Fruit fly (Drosophila melanogaster) whole organism, prepupa: Measurements from ENCODE around the gene COX7A.
A peak's percentile ranks its signal among the peaks of the same experiment; 100 is the strongest.

Experiments
- CG10631 ChIP-seq: fragments of 200-800 bp; sonication (Bioruptor generic); optimal IDR thresholded peaks from 2 replicates; lab custom pipeline; 2016; ENCODE audit warnings: missing biosample characterization, missing genetic modification characterization
- CG10669 ChIP-seq: fragments of 200-800 bp; sonication (Bioruptor generic); optimal IDR thresholded peaks from 3 replicates; lab custom pipeline; 2018; ENCODE audit warnings: missing biosample characterization, mild to moderate bottlenecking, missing genetic modification characterization, moderate library complexity
- CG11762 ChIP-seq: fragments of 200-800 bp; sonication (Bioruptor generic); optimal IDR thresholded peaks from 3 replicates; lab custom pipeline; 2016; ENCODE audit warnings: missing biosample characterization, missing genetic modification characterization; ENCODE audit not compliant: insufficient read depth
- CG11902 ChIP-seq: fragments of 200-800 bp; sonication (Bioruptor generic); optimal IDR thresholded peaks from 3 replicates; lab custom pipeline; 2016; ENCODE audit warnings: missing biosample characterization, missing genetic modification characterization
- CG15336 ChIP-seq: fragments of 200-800 bp; sonication (Bioruptor generic); IDR thresholded peaks from 2 replicates; pipeline ENCODE4 v1.3.6; 2022; ENCODE audit warnings: missing biosample characterization, missing genetic modification characterization
- CG1621 ChIP-seq: fragments of 200-800 bp; sonication (Bioruptor generic); optimal IDR thresholded peaks from 3 replicates; lab custom pipeline; 2018; ENCODE audit warnings: missing biosample characterization, mild to moderate bottlenecking, missing genetic modification characterization
- CG16779 ChIP-seq: fragments of 200-800 bp; sonication (Bioruptor generic); optimal IDR thresholded peaks from 3 replicates; lab custom pipeline; 2017; ENCODE audit warnings: missing biosample characterization, mild to moderate bottlenecking, missing genetic modification characterization
- CG3032 ChIP-seq: fragments of 200-800 bp; optimal IDR thresholded peaks from 2 replicates; lab custom pipeline; 2019; ENCODE audit warnings: missing biosample characterization, mild to moderate bottlenecking, missing genetic modification characterization, moderate library complexity
- CG31627 ChIP-seq: fragments of 200-800 bp; sonication (Bioruptor generic); optimal IDR thresholded peaks from 3 replicates; lab custom pipeline; 2016; ENCODE audit warnings: missing biosample characterization, missing genetic modification characterization
- CG32006 ChIP-seq: fragments of 200-800 bp; sonication (Bioruptor generic); optimal IDR thresholded peaks from 3 replicates; lab custom pipeline; 2017; ENCODE audit warnings: missing biosample characterization, mild to moderate bottlenecking, missing genetic modification characterization
- CG4318 ChIP-seq: fragments of 200-800 bp; sonication (Bioruptor generic); optimal IDR thresholded peaks from 3 replicates; lab custom pipeline; 2017; ENCODE audit warnings: missing biosample characterization, mild to moderate bottlenecking, missing genetic modification characterization
- CG6808 ChIP-seq: fragments of 200-800 bp; sonication (Bioruptor generic); optimal IDR thresholded peaks from 3 replicates; lab custom pipeline; 2017; ENCODE audit warnings: missing biosample characterization, missing genetic modification characterization, mild to moderate bottlenecking, moderate library complexity, missing genetic modification reagents
- CG6854 ChIP-seq: fragments of 200-800 bp; sonication (Bioruptor generic); optimal IDR thresholded peaks from 2 replicates; lab custom pipeline; 2017; ENCODE audit warnings: missing biosample characterization, mild to moderate bottlenecking, missing genetic modification characterization
- CG8119 ChIP-seq: fragments of 200-800 bp; sonication (Bioruptor generic); IDR thresholded peaks from 3 replicates; pipeline ENCODE4 v1.3.6; 2022; ENCODE audit warnings: missing biosample characterization, missing genetic modification characterization
- CG8319 ChIP-seq: fragments of 200-800 bp; sonication (Bioruptor generic); optimal IDR thresholded peaks from 3 replicates; lab custom pipeline; 2016; ENCODE audit warnings: missing biosample characterization, missing genetic modification characterization
- CG8632 ChIP-seq: fragments of 200-800 bp; sonication (Bioruptor generic); optimal IDR thresholded peaks from 3 replicates; lab custom pipeline; 2016; ENCODE audit warnings: missing biosample characterization, missing genetic modification characterization
- CG9139 ChIP-seq: fragments of 200-800 bp; sonication (Bioruptor generic); optimal IDR thresholded peaks from 3 replicates; lab custom pipeline; 2017; ENCODE audit warnings: missing biosample characterization, mild to moderate bottlenecking, missing genetic modification characterization
- Eip75B ChIP-seq: fragments of 200-800 bp; sonication (Bioruptor generic); optimal IDR thresholded peaks from 3 replicates; lab custom pipeline; 2016; ENCODE audit warnings: missing biosample characterization, missing genetic modification characterization
- Eip78C ChIP-seq: fragments of 200-800 bp; sonication (Bioruptor generic); peaks from one replicate; lab custom pipeline; 2016; ENCODE audit warnings: missing biosample characterization, missing genetic modification characterization
- Eip93F ChIP-seq: fragments of 200-800 bp; sonication (Bioruptor generic); optimal IDR thresholded peaks from 2 replicates; lab custom pipeline; 2016; ENCODE audit warnings: missing biosample characterization, mild to moderate bottlenecking, missing genetic modification characterization
- Ets21C ChIP-seq: fragments of 200-800 bp; sonication (Bioruptor generic); optimal IDR thresholded peaks from 3 replicates; lab custom pipeline; 2016; ENCODE audit warnings: missing biosample characterization, missing genetic modification characterization
- Gug ChIP-seq: fragments of 200-800 bp; sonication (Bioruptor generic); IDR thresholded peaks from 2 replicates; pipeline ENCODE4 v1.3.6; 2022; ENCODE audit warnings: missing biosample characterization, missing genetic modification characterization
- Hr38 ChIP-seq: sonication (Bioruptor generic); optimal IDR thresholded peaks from 2 replicates; lab custom pipeline; 2016; ENCODE audit warnings: missing biosample characterization, missing genetic modification characterization
- Hr39 ChIP-seq: fragments of 200-800 bp; sonication (Bioruptor generic); optimal IDR thresholded peaks from 2 replicates; lab custom pipeline; 2016; ENCODE audit warnings: missing biosample characterization, missing genetic modification characterization
- Hr4 ChIP-seq: fragments of 200-800 bp; sonication (Bioruptor generic); optimal IDR thresholded peaks from 3 replicates; lab custom pipeline; 2016; ENCODE audit warnings: missing biosample characterization, missing genetic modification characterization
- Lpt ChIP-seq: fragments of 200-800 bp; sonication (Bioruptor generic); optimal IDR thresholded peaks from 3 replicates; lab custom pipeline; 2016; ENCODE audit warnings: missing biosample characterization, missing genetic modification characterization
- Met ChIP-seq: fragments of 200-800 bp; sonication (Bioruptor generic); optimal IDR thresholded peaks from 3 replicates; lab custom pipeline; 2016; ENCODE audit warnings: missing biosample characterization, missing genetic modification characterization
- Sox102F ChIP-seq: fragments of 200-800 bp; sonication (Bioruptor generic); optimal IDR thresholded peaks from 2 replicates; lab custom pipeline; 2016; ENCODE audit warnings: missing biosample characterization, mild to moderate bottlenecking, missing genetic modification characterization
- Sox14 ChIP-seq: fragments of 200-800 bp; sonication (Bioruptor generic); optimal IDR thresholded peaks from 3 replicates; lab custom pipeline; 2016; ENCODE audit warnings: missing biosample characterization, missing genetic modification characterization
- Sox15 ChIP-seq: fragments of 200-800 bp; sonication (Bioruptor generic); optimal IDR thresholded peaks from 3 replicates; lab custom pipeline; 2016; ENCODE audit warnings: missing biosample characterization, missing genetic modification characterization
- achi ChIP-seq: fragments of 200-800 bp; sonication (Bioruptor generic); optimal IDR thresholded peaks from 3 replicates; lab custom pipeline; 2016; ENCODE audit warnings: missing biosample characterization, missing genetic modification characterization
- acj6 ChIP-seq: fragments of 200-800 bp; sonication (Bioruptor generic); optimal IDR thresholded peaks from 3 replicates; lab custom pipeline; 2016; ENCODE audit warnings: missing biosample characterization, missing genetic modification characterization
- cyc ChIP-seq: fragments of 200-800 bp; sonication (Bioruptor generic); optimal IDR thresholded peaks from 3 replicates; lab custom pipeline; 2016; ENCODE audit warnings: missing biosample characterization, missing genetic modification characterization
- eg ChIP-seq: fragments of 200-800 bp; sonication (Bioruptor generic); IDR thresholded peaks from 3 replicates; pipeline ENCODE4 v1.3.6; 2022; ENCODE audit warnings: missing biosample characterization, missing genetic modification characterization
- esn ChIP-seq: fragments of 200-800 bp; sonication (Bioruptor generic); optimal IDR thresholded peaks from 2 replicates; lab custom pipeline; 2016; ENCODE audit warnings: missing biosample characterization, mild to moderate bottlenecking, missing genetic modification characterization, moderate library complexity
- fd85E ChIP-seq: fragments of 200-800 bp; sonication (Bioruptor generic); optimal IDR thresholded peaks from 3 replicates; lab custom pipeline; 2016; ENCODE audit warnings: missing biosample characterization, missing genetic modification characterization
- fkh ChIP-seq: fragments of 200-800 bp; sonication (Bioruptor generic); optimal IDR thresholded peaks from 3 replicates; lab custom pipeline; 2017; ENCODE audit warnings: missing biosample characterization, mild to moderate bottlenecking, missing genetic modification characterization, moderate library complexity
- lz ChIP-seq: fragments of 200-800 bp; sonication (Bioruptor generic); optimal IDR thresholded peaks from 3 replicates; lab custom pipeline; 2016; ENCODE audit warnings: missing biosample characterization, missing genetic modification characterization
- net ChIP-seq: fragments of 200-800 bp; sonication (Bioruptor generic); optimal IDR thresholded peaks from 3 replicates; lab custom pipeline; 2016; ENCODE audit warnings: missing biosample characterization, missing genetic modification characterization
- pdm3 ChIP-seq: fragments of 200-800 bp; sonication (Bioruptor generic); optimal IDR thresholded peaks from 3 replicates; lab custom pipeline; 2016; ENCODE audit warnings: missing biosample characterization, missing genetic modification characterization
- salr ChIP-seq, 2 experiments: fragments of 200-800 bp; sonication (Bioruptor generic); optimal IDR thresholded peaks; 3 replicates each; lab custom pipeline; 2016 to 2018; ENCODE audit warnings: missing biosample characterization in 2 of 2, missing genetic modification characterization in 2 of 2, mild to moderate bottlenecking in 1 of 2
- spab ChIP-seq: fragments of 200-800 bp; sonication (Bioruptor generic); optimal IDR thresholded peaks from 2 replicates; lab custom pipeline; 2017; ENCODE audit warnings: missing biosample characterization, mild to moderate bottlenecking, missing genetic modification characterization, missing genetic modification reagents
- ss ChIP-seq, 2 experiments: fragments of 200-800 bp; sonication (Bioruptor generic); optimal IDR thresholded peaks; 2 replicates in 1 of 2; 3 replicates in 1 of 2; lab custom pipeline; 2017 to 2018; ENCODE audit warnings: mild to moderate bottlenecking in 2 of 2, missing biosample characterization in 2 of 2, missing genetic modification characterization in 2 of 2, moderate library complexity in 1 of 2
- topi ChIP-seq: fragments of 200-800 bp; sonication (Bioruptor generic); optimal IDR thresholded peaks from 3 replicates; lab custom pipeline; 2016; ENCODE audit warnings: missing biosample characterization, missing genetic modification characterization
- vri ChIP-seq: fragments of 200-800 bp; sonication (Bioruptor generic); optimal IDR thresholded peaks from 3 replicates; lab custom pipeline; 2016; ENCODE audit warnings: missing biosample characterization, mild to moderate bottlenecking, missing genetic modification characterization

Gene COX7A

dm6 chr3R:8353994-8354393 is 13.2 kb upstream of the COX7A start:
- TF ChIP-seq Ets21C: no peak
- TF ChIP-seq fkh (GFP tag; lab: Kevin White, UChicago): no peak
- TF ChIP-seq Gug (GFP tag; lab: Robert Waterston, UW): no peak
- no peak for TF ChIP-seq CG8119 (GFP tag; lab: Robert Waterston, UW)
- TF ChIP-seq Hr39 (GFP tag; lab: Kevin White, UChicago): no peak
- TF ChIP-seq CG15336: no peak
- no peak for TF ChIP-seq CG32006 (GFP tag; lab: Kevin White, UChicago)

- no peak for TF ChIP-seq CG11762 (GFP tag; lab: Kevin White, UChicago)
- TF ChIP-seq Lpt (GFP tag; lab: Kevin White, UChicago): no peak
- no peak for TF ChIP-seq topi (GFP tag; lab: Kevin White, UChicago)
- peak; percentile 90 for TF ChIP-seq vri (GFP tag; lab: Kevin White, UChicago)
- TF ChIP-seq Hr38 (GFP tag; lab: Kevin White, UChicago): no peak
- TF ChIP-seq lz (GFP tag; lab: Kevin White, UChicago): no peak
- TF ChIP-seq CG9139 (GFP tag; lab: Kevin White, UChicago): no peak
- TF ChIP-seq CG6854 (GFP tag; lab: Kevin White, UChicago): no peak
- TF ChIP-seq Eip78C (GFP tag; lab: Kevin White, UChicago): peak; percentile 43
- TF ChIP-seq CG1621 (tag; lab: Kevin White, UChicago): no peak
- peak; percentile 45 for TF ChIP-seq fkh (GFP tag; lab: Kevin White, UChicago)
- peak; percentile 51 for TF ChIP-seq net (GFP tag; lab: Kevin White, UChicago)
- no peak for TF ChIP-seq Sox102F (GFP tag; lab: Kevin White, UChicago)
- TF ChIP-seq salr (GFP tag; optimal IDR thresholded peaks at IDR 0.05; lab: Kevin White, UChicago): no peak
- no peak for TF ChIP-seq CG11902 (GFP tag; lab: Kevin White, UChicago)
- no peak for TF ChIP-seq CG32006 (GFP tag; lab: Kevin White, UChicago)
Observed at dm6 chr3R:8352961-8353728, 12.3 kb upstream of the COX7A start.

DNA sequence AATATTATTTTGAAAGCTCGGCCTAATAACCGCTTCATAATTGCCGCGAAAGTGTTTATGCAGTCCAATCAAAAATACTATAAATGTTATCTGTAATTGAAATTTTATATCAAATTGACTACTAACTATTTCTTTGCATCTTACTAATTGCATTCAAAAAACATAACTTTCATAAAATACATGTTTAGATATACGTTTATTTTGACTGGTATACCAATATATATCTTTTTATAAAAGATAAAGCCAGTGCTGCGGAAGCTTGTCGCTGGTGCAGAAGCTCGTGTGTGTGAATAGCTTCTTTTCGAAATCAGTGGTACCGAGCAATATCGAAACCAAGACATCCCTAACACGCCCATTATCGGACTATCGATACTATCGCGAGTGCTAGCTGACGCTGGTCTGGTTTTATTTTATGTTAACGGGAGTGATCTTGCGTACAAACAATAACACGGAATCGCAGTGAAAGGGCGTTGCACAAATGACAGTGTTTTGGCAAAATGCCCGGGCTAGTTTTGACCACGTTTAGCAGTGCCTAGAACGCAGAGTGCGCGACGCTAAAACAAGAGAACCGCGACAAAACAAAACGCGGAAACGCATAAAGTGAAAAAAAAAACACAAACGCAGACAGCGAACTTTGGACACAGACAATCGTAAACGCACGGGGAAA is 8.7 kb upstream of the COX7A start, which contains the start of gene Atg13:
Atg13 (plus strand) TSS at position 367 of the 667 bp plus-strand sequence.
- TF ChIP-seq Eip75B (GFP tag; lab: Kevin White, UChicago) (no peak), CG10631 (GFP tag; lab: Kevin White, UChicago) (no peak), CG6808 (GFP tag; lab: Kevin White, UChicago) (peak; percentile 92), eg (no peak; the same call in 2 of the 3 replicates), Sox14 (GFP tag; lab: Kevin White, UChicago) (peak; percentile 78), CG3032 (tag; lab: Kevin White, UChicago) (peak; percentile 33), CG31627 (GFP tag; lab: Kevin White, UChicago) (peak; percentile 33), esn (peak; percentile 32), CG9139 (GFP tag; lab: Kevin White, UChicago) (peak; percentile 88), CG8632 (GFP tag; lab: Kevin White, UChicago) (no peak), achi (GFP tag; lab: Kevin White, UChicago) (no peak), CG16779 (tag; lab: Kevin White, UChicago) (no peak), fd85E (no peak), pdm3 (GFP tag; lab: Kevin White, UChicago) (no peak), Met (GFP tag; lab: Kevin White, UChicago) (no peak), CG6854 (GFP tag; lab: Kevin White, UChicago) (peak; percentile 86), CG1621 (tag; lab: Kevin White, UChicago) (peak; percentile 72), fkh (GFP tag; lab: Kevin White, UChicago) (no peak), CG4318 (GFP tag; lab: Kevin White, UChicago) (no peak), CG32006 (GFP tag; lab: Kevin White, UChicago) (no peak), ss (GFP tag; optimal IDR thresholded peaks at IDR 0.05; lab: Kevin White, UChicago) (peak; percentile 90 to 94), CG8319 (GFP tag; lab: Kevin White, UChicago) (peak; percentile 83), CG10669 (GFP tag; lab: Kevin White, UChicago) (no peak), acj6 (GFP tag; lab: Kevin White, UChicago) (no peak), Sox15 (GFP tag; lab: Kevin White, UChicago) (no peak), Hr4 (no peak), Eip93F (GFP tag; lab: Kevin White, UChicago) (no peak), cyc (GFP tag; lab: Kevin White, UChicago) (peak; percentile 17), CG11902 (GFP tag; lab: Kevin White, UChicago) (no peak), spab (GFP tag; lab: Kevin White, UChicago) (no peak), topi (GFP tag; lab: Kevin White, UChicago) (no peak)
